Fruit fly (Drosophila melanogaster): ENCODE measurements around the gene CG31088.

The CG31088 gene

dm6 chr3R:15963690-15964281 is 13.0 kb upstream of the CG31088 start, which contains the start of the genes CG4287 and CG5516 (continued):
- TF ChIP-seq bsh (GFP tag; optimal IDR thresholded peaks at IDR 0.05) (no peak), eyg (GFP tag; optimal IDR thresholded peaks at IDR 0.05) (no peak)

dm6 chr3R:15947605-15948004 is 3.1 kb downstream of the CG31088 start:
- TF ChIP-seq zfh2 (GFP tag; optimal IDR thresholded peaks at IDR 0.05) (no peak), peb (GFP tag; IDR thresholded peaks at IDR 0.05) (no peak), al (GFP tag; IDR thresholded peaks at IDR 0.05) (no peak), Kr (GFP tag; optimal IDR thresholded peaks at IDR 0.05) (no peak), grau (tag; optimal IDR thresholded peaks at IDR 0.05) (no peak), HmgD (GFP tag; optimal IDR thresholded peaks at IDR 0.05) (no peak), Ptx1 (GFP tag; IDR thresholded peaks at IDR 0.05) (peak; percentile 44), zen (tag; optimal IDR thresholded peaks at IDR 0.05) (no peak), ranshi (GFP tag; IDR thresholded peaks at IDR 0.05) (0 out of 2 replicates have a peak, but pooled peaks have one; percentile 27), CG3065 (GFP tag; optimal IDR thresholded peaks at IDR 0.05) (no peak), slbo (GFP tag; IDR thresholded peaks at IDR 0.05) (0 out of 2 replicates have a peak, but pooled peaks have one; percentile 36), CG6791 (GFP tag; IDR thresholded peaks at IDR 0.05; ENCODE audit: partially characterized antibody) (no peak), CG2120 (GFP tag; optimal IDR thresholded peaks at IDR 0.05) (peak; percentile 41), Blimp-1 (GFP tag; optimal IDR thresholded peaks at IDR 0.05) (no peak), mam (GFP tag; optimal IDR thresholded peaks at IDR 0.05) (peak; percentile 1), CG10431 (GFP tag; optimal IDR thresholded peaks at IDR 0.05) (no peak), HmgZ (tag; optimal IDR thresholded peaks at IDR 0.05) (no peak), ems (GFP tag; optimal IDR thresholded peaks at IDR 0.05) (no peak), Dbx (GFP tag; IDR thresholded peaks at IDR 0.05) (peak; percentile 57; the same call in 1 of the 3 replicates), corto (GFP tag; optimal IDR thresholded peaks at IDR 0.05) (no peak), CG1602 (GFP tag; optimal IDR thresholded peaks at IDR 0.05) (no peak), CG17186 (GFP tag; optimal IDR thresholded peaks at IDR 0.05) (no peak), NC2α (GFP tag; optimal IDR thresholded peaks at IDR 0.05) (no peak), D19A (tag; optimal IDR thresholded peaks at IDR 0.05) (no peak), Nf-YA (GFP tag; IDR thresholded peaks at IDR 0.05) (no peak), CG12299 (tag; optimal IDR thresholded peaks at IDR 0.05) (no peak), CG4404 (GFP tag; IDR thresholded peaks at IDR 0.05) (0 out of 2 replicates have a peak, but pooled peaks have one; percentile 26), NC2β (GFP tag; optimal IDR thresholded peaks at IDR 0.05) (no peak), Rfx (GFP tag; IDR thresholded peaks at IDR 0.05) (peak; percentile 48; the same call in 1 of the 2 replicates), CG13894 (tag; optimal IDR thresholded peaks at IDR 0.05) (peak; percentile 8), gsb-n (tag; optimal IDR thresholded peaks at IDR 0.05) (no peak), ssp (GFP tag; IDR thresholded peaks at IDR 0.05) (no peak), gcm2 (GFP tag; optimal IDR thresholded peaks at IDR 0.05) (no peak), twi (tag; optimal IDR thresholded peaks at IDR 0.05) (no peak), en (GFP tag; optimal IDR thresholded peaks at IDR 0.05) (no peak), Jarid2 (GFP tag; optimal IDR thresholded peaks at IDR 0.05) (no peak), hkb (optimal IDR thresholded peaks at IDR 0.05) (peak; percentile 62), hkb (GFP tag; IDR thresholded peaks at IDR 0.05) (no peak), mirr (GFP tag; optimal IDR thresholded peaks at IDR 0.05) (no peak), slou (GFP tag; optimal IDR thresholded peaks at IDR 0.05) (no peak), scrt (GFP tag; optimal IDR thresholded peaks at IDR 0.05) (peak; percentile 47), Dp (GFP tag; optimal IDR thresholded peaks at IDR 0.05) (no peak), CG32532 (GFP tag; IDR thresholded peaks at IDR 0.05) (peak; percentile 18; the same call in 1 of the 2 replicates), phol (tag; optimal IDR thresholded peaks at IDR 0.05) (no peak), MBD-R2 (GFP tag; IDR thresholded peaks at IDR 0.05) (peak; percentile 27; the same call in 1 of the 2 replicates), CG9932 (GFP tag; IDR thresholded peaks at IDR 0.05) (peak; percentile 44; the same call in 1 of the 2 replicates), CG15269 (tag; optimal IDR thresholded peaks at IDR 0.05) (no peak), CG8478 (optimal IDR thresholded peaks at IDR 0.05) (no peak)
